Worm (Caenorhabditis elegans) whole organism, L4 larva: ENCODE data around the gene madf-5.
A peak's percentile ranks its signal among the peaks of the same experiment; 100 is the strongest.

Experiments
- D1046.2 ChIP-seq: fragments of 200-800 bp; sonication (Bioruptor generic); IDR thresholded peaks from 2 replicates; pipeline ENCODE4 v1.3.6; 2022; ENCODE audit warnings: missing genetic modification characterization, missing compliant biosample characterization
- F44E2.7 ChIP-seq: fragments of 200-800 bp; sonication (Bioruptor generic); IDR thresholded peaks from 2 replicates; pipeline ENCODE4 v2.1.2; 2022; ENCODE audit warnings: missing genetic modification characterization, missing compliant biosample characterization
- F49E8.2 ChIP-seq: sonication (generic microtip); optimal IDR thresholded peaks from 2 replicates; lab custom pipeline; 2016; ENCODE audit warnings: missing compliant biosample characterization, mild to moderate bottlenecking, missing genetic modification characterization, borderline replicate concordance
- T26A8.4 ChIP-seq: fragments of 200-800 bp; sonication (Bioruptor generic); IDR thresholded peaks from 2 replicates; pipeline ENCODE4 v1.3.6; 2022; ENCODE audit warnings: missing genetic modification characterization, missing compliant biosample characterization
- Y48G9A.11 ChIP-seq: fragments of 200-800 bp; sonication (Bioruptor generic); IDR thresholded peaks from 2 replicates; pipeline ENCODE4 v1.3.6; 2022; ENCODE audit warnings: missing genetic modification reagents, missing genetic modification characterization, missing compliant biosample characterization
- Y5F2A.4 ChIP-seq: fragments of 200-800 bp; sonication (Bioruptor generic); optimal IDR thresholded peaks from 2 replicates; lab custom pipeline; 2018; ENCODE audit warnings: mild to moderate bottlenecking, missing genetic modification characterization, missing compliant biosample characterization
- ZK546.5 ChIP-seq, 2 experiments: sonication (generic microtip); optimal IDR thresholded peaks; 2 replicates each; lab custom pipeline; 2017; ENCODE audit warnings: missing biosample characterization in 2 of 2, missing genetic modification characterization in 2 of 2
- aha-1 ChIP-seq: fragments of 150-350 bp; peaks from one replicate; lab custom pipeline; 2014; ENCODE audit warnings: missing biosample characterization, missing genetic modification characterization
- aly-2 ChIP-seq: sonication (generic microtip); optimal IDR thresholded peaks from 2 replicates; lab custom pipeline; 2018; ENCODE audit warnings: missing biosample characterization, missing genetic modification characterization
- arid-1 ChIP-seq: fragments of 200-800 bp; sonication (Bioruptor generic); conservative IDR thresholded peaks from 2 replicates; pipeline ENCODE4 v1.3.6; 2022; ENCODE audit warnings: missing genetic modification reagents, missing genetic modification characterization, missing compliant biosample characterization
- ceh-20 ChIP-seq: fragments of 200-800 bp; sonication (Bioruptor generic); IDR thresholded peaks from 2 replicates; pipeline ENCODE4 v1.3.6; 2022; ENCODE audit warnings: missing genetic modification reagents, missing genetic modification characterization, missing compliant biosample characterization
- ctbp-1 ChIP-seq: fragments of 200-800 bp; sonication (Bioruptor generic); IDR thresholded peaks from 2 replicates; pipeline ENCODE4 v1.3.6; 2022; ENCODE audit warnings: missing genetic modification reagents, missing genetic modification characterization, missing compliant biosample characterization
- daf-16 ChIP-seq, 3 experiments: sonication (generic microtip); optimal IDR thresholded peaks; 2 replicates each; lab custom pipeline; 2016 to 2017; ENCODE audit warnings: missing genetic modification characterization in 3 of 3, missing genetic modification reagents in 3 of 3, mild to moderate bottlenecking in 2 of 3, missing compliant biosample characterization in 2 of 3, missing biosample characterization in 1 of 3, moderate library complexity in 1 of 3
- dmd-9 ChIP-seq: fragments of 200-800 bp; sonication (Bioruptor generic); IDR thresholded peaks from 2 replicates; pipeline ENCODE4 v1.3.6; 2022; ENCODE audit warnings: missing genetic modification reagents, missing genetic modification characterization, missing compliant biosample characterization
- dpl-1 ChIP-seq: fragments of 150-350 bp; optimal IDR thresholded peaks from 2 replicates; lab custom pipeline; 2014; ENCODE audit warnings: missing biosample characterization, missing genetic modification reagents, missing genetic modification characterization
- duxl-1 ChIP-seq: sonication (generic microtip); optimal IDR thresholded peaks from 2 replicates; lab custom pipeline; 2016; ENCODE audit warnings: mild to moderate bottlenecking, missing genetic modification characterization, moderate library complexity, missing compliant biosample characterization; ENCODE audit not compliant: poor library complexity
- hif-1 ChIP-seq, 2 experiments: sonication (generic microtip); optimal IDR thresholded peaks; 2 replicates each; lab custom pipeline; 2016 to 2017; ENCODE audit warnings: missing compliant biosample characterization in 2 of 2, missing genetic modification characterization in 2 of 2, missing genetic modification reagents in 2 of 2, missing genotype in 2 of 2, mild to moderate bottlenecking in 1 of 2
- hlh-11 ChIP-seq: fragments of 200-800 bp; sonication (Bioruptor generic); optimal IDR thresholded peaks from 2 replicates; lab custom pipeline; 2018; ENCODE audit warnings: mild to moderate bottlenecking, missing genetic modification characterization, missing compliant biosample characterization
- hmg-1.1 ChIP-seq: fragments of 200-800 bp; sonication (Bioruptor generic); IDR thresholded peaks from 2 replicates; pipeline ENCODE4 v1.3.6; 2022; ENCODE audit warnings: missing genetic modification reagents, missing genetic modification characterization, missing compliant biosample characterization
- jun-1 ChIP-seq: fragments of 150-350 bp; optimal IDR thresholded peaks from 2 replicates; lab custom pipeline; 2014; ENCODE audit warnings: missing biosample characterization, missing genetic modification reagents, missing genetic modification characterization
- lin-15B ChIP-seq: fragments of 150-350 bp; sonication (generic microtip); optimal IDR thresholded peaks from 3 replicates; lab custom pipeline; 2014; ENCODE audit warnings: missing biosample characterization, missing genetic modification characterization
- madf-9 ChIP-seq: fragments of 200-800 bp; sonication (Bioruptor generic); conservative IDR thresholded peaks from 2 replicates; pipeline ENCODE4 v1.3.6; 2022; ENCODE audit warnings: missing genetic modification reagents, missing genetic modification characterization, missing compliant biosample characterization
- mes-2 ChIP-seq: sonication (generic microtip); optimal IDR thresholded peaks from 2 replicates; lab custom pipeline; 2016; ENCODE audit warnings: missing genotype, mild to moderate bottlenecking, missing genetic modification characterization, missing compliant biosample characterization; ENCODE audit not compliant: poor library complexity, severe bottlenecking
- mxl-2 ChIP-seq: fragments of 200-800 bp; sonication (Bioruptor generic); conservative IDR thresholded peaks from 2 replicates; pipeline ENCODE4 v1.3.6; 2022; ENCODE audit warnings: missing genetic modification reagents, missing genetic modification characterization, missing compliant biosample characterization
- nhr-10 ChIP-seq: fragments of 150-350 bp; optimal IDR thresholded peaks from 2 replicates; lab custom pipeline; 2014; ENCODE audit warnings: missing biosample characterization, missing genetic modification characterization
- nhr-102 ChIP-seq: sonication (generic microtip); optimal IDR thresholded peaks from 2 replicates; lab custom pipeline; 2016; ENCODE audit warnings: mild to moderate bottlenecking, missing genetic modification characterization, moderate library complexity, missing compliant biosample characterization
- nhr-11 ChIP-seq: fragments of 150-350 bp; optimal IDR thresholded peaks from 2 replicates; lab custom pipeline; 2014; ENCODE audit warnings: missing biosample characterization, missing genetic modification characterization
- nhr-42 ChIP-seq: fragments of 200-800 bp; sonication (Bioruptor generic); IDR thresholded peaks from 2 replicates; pipeline ENCODE4 v1.3.6; 2022; ENCODE audit warnings: missing genetic modification characterization, missing compliant biosample characterization
- nhr-6 ChIP-seq: fragments of 150-350 bp; optimal IDR thresholded peaks from 2 replicates; lab custom pipeline; 2014; ENCODE audit warnings: missing biosample characterization, missing genetic modification characterization
- nhr-76 ChIP-seq: fragments of 150-350 bp; optimal IDR thresholded peaks from 2 replicates; lab custom pipeline; 2014; ENCODE audit warnings: missing biosample characterization, missing genetic modification characterization
- pha-4 ChIP-seq, 2 experiments: fragments of 150-350 bp in 1 of 2; fragments of 200-800 bp in 1 of 2; sonication (Bioruptor generic) in 1 of 2; IDR thresholded peaks in 1 of 2; optimal IDR thresholded peaks in 1 of 2; 2 replicates each; pipeline versions ENCODE4 v1.3.6 to Lab custom; 2014 to 2022; ENCODE audit warnings: missing genetic modification characterization in 2 of 2, missing genetic modification reagents in 2 of 2, missing biosample characterization in 1 of 2, missing compliant biosample characterization in 1 of 2
- php-3 ChIP-seq: fragments of 200-800 bp; sonication (Bioruptor generic); IDR thresholded peaks from 2 replicates; pipeline ENCODE4 v1.3.6; 2022; ENCODE audit warnings: missing genetic modification reagents, missing genetic modification characterization, missing compliant biosample characterization
- saeg-2 ChIP-seq: fragments of 200-800 bp; sonication (Bioruptor generic); IDR thresholded peaks from 2 replicates; pipeline ENCODE4 v1.3.6; 2022; ENCODE audit warnings: missing genetic modification reagents, missing genetic modification characterization, missing compliant biosample characterization
- sdz-12 ChIP-seq: fragments of 200-800 bp; sonication (Bioruptor generic); optimal IDR thresholded peaks from 2 replicates; lab custom pipeline; 2018; ENCODE audit warnings: mild to moderate bottlenecking, missing genetic modification characterization, missing compliant biosample characterization
- set-16 ChIP-seq: fragments of 200-800 bp; sonication (Bioruptor generic); IDR thresholded peaks from 2 replicates; pipeline ENCODE4 v1.3.6; 2022; ENCODE audit warnings: missing genetic modification reagents, missing genetic modification characterization, missing compliant biosample characterization
- snpc-1.2 ChIP-seq: fragments of 200-800 bp; sonication (Bioruptor generic); IDR thresholded peaks from 2 replicates; pipeline ENCODE4 v1.3.6; 2022; ENCODE audit warnings: missing genetic modification reagents, missing genetic modification characterization, missing compliant biosample characterization
- spr-1 ChIP-seq: sonication (generic microtip); optimal IDR thresholded peaks from 2 replicates; lab custom pipeline; 2016; ENCODE audit warnings: mild to moderate bottlenecking, missing genetic modification characterization, missing compliant biosample characterization
- tag-97 ChIP-seq: fragments of 200-800 bp; sonication (Bioruptor generic); IDR thresholded peaks from 2 replicates; pipeline ENCODE4 v1.3.6; 2022; ENCODE audit warnings: missing genetic modification characterization, missing compliant biosample characterization
- unc-62 ChIP-seq, 3 experiments: fragments of 150-350 bp in 1 of 3; sonication (generic microtip); optimal IDR thresholded peaks in 2 of 3; peaks in 1 of 3; 1 replicate in 1 of 3; 2 replicates in 2 of 3; lab custom pipeline; 2014 to 2017; ENCODE audit warnings: missing biosample characterization in 3 of 3, missing genetic modification characterization in 3 of 3, missing genetic modification reagents in 3 of 3, missing genotype in 1 of 3
- zag-1 ChIP-seq: fragments of 150-350 bp; optimal IDR thresholded peaks from 2 replicates; lab custom pipeline; 2014; ENCODE audit warnings: missing biosample characterization, missing genetic modification characterization
- zip-11 ChIP-seq: fragments of 200-800 bp; sonication (Bioruptor generic); IDR thresholded peaks from 2 replicates; pipeline ENCODE4 v1.3.6; 2022; ENCODE audit warnings: missing genetic modification characterization, missing compliant biosample characterization

Gene madf-5

ce11 chrII:14604261-14604660 is 30.8 kb downstream of the madf-5 start (continued):
- TF ChIP-seq dmd-9 (GFP tag; lab: Robert Waterston, UW) (no peak), nhr-42 (GFP tag; lab: Robert Waterston, UW) (0 out of 2 replicates have a peak, but pooled peaks have one; percentile 4), php-3 (GFP tag; lab: Robert Waterston, UW) (peak; percentile 52; the same call in 1 of the 2 replicates)

ce11 chrII:14605026-14605425 is 31.6 kb downstream of the madf-5 start:
- TF ChIP-seq snpc-1.2 (GFP tag; lab: Robert Waterston, UW), result no peak
- no peak for TF ChIP-seq nhr-11 (tag; lab: Kevin White, UChicago)
- no peak for TF ChIP-seq Y48G9A.11 (GFP tag; lab: Robert Waterston, UW)
- peak; percentile 44 for TF ChIP-seq sdz-12 (GFP tag; lab: Kevin White, UChicago)
- no peak for TF ChIP-seq F49E8.2 (tag; lab: Kevin White, UChicago)
- peak; percentile 97 for TF ChIP-seq aha-1 (tag; lab: Kevin White, UChicago)
- TF ChIP-seq aly-2, result no peak
- TF ChIP-seq unc-62 (GFP tag; optimal IDR thresholded peaks at IDR 0.05 in 1 of 2; lab: Kevin White, UChicago), result peak in 1 of 2 experiments; percentile 47
- TF ChIP-seq unc-62 (tag; optimal IDR thresholded peaks at IDR 0.05; lab: Kevin White, UChicago), result no peak
- no peak for TF ChIP-seq spr-1 (tag; lab: Kevin White, UChicago)
- no peak for TF ChIP-seq mxl-2 (GFP tag; lab: Robert Waterston, UW)
- TF ChIP-seq ctbp-1 (GFP tag; lab: Robert Waterston, UW), result no peak
- no peak for TF ChIP-seq tag-97
- TF ChIP-seq set-16, result no peak
- no peak for TF ChIP-seq hlh-11 (tag; lab: Kevin White, UChicago)
- TF ChIP-seq zag-1, result no peak
- 0 out of 2 replicates have a peak, but pooled peaks have one; percentile 31 for TF ChIP-seq madf-9 (GFP tag; lab: Robert Waterston, UW)
- no peak for TF ChIP-seq saeg-2 (GFP tag; lab: Robert Waterston, UW)
- TF ChIP-seq nhr-76 (tag; lab: Kevin White, UChicago), result no peak
- peak; percentile 10 for TF ChIP-seq Y5F2A.4 (GFP tag; lab: Kevin White, UChicago)
- no peak for TF ChIP-seq T26A8.4 (GFP tag; lab: Robert Waterston, UW)
- peak; percentile 33 for TF ChIP-seq duxl-1 (tag; lab: Kevin White, UChicago)
- no peak for TF ChIP-seq zip-11 (GFP tag; lab: Robert Waterston, UW)
- TF ChIP-seq ceh-20, result no peak
- peak; percentile 7 for TF ChIP-seq mes-2 (tag; lab: Kevin White, UChicago)
- no peak for TF ChIP-seq jun-1
- TF ChIP-seq hif-1 (tag; optimal IDR thresholded peaks at IDR 0.05; lab: Kevin White, UChicago), result no peak
- TF ChIP-seq dpl-1 (GFP tag; lab: Kevin White, UChicago), result no peak
- TF ChIP-seq D1046.2 (GFP tag; lab: Robert Waterston, UW), result no peak

- TF ChIP-seq nhr-6, result peak; percentile 4
- TF ChIP-seq aha-1 (tag; lab: Kevin White, UChicago), result peak; percentile 66
- TF ChIP-seq mxl-2 (GFP tag; lab: Robert Waterston, UW), result no peak
- TF ChIP-seq lin-15B (tag; lab: Kevin White, UChicago), result no peak
- TF ChIP-seq daf-16 (GFP tag; optimal IDR thresholded peaks at IDR 0.05; lab: Kevin White, UChicago), result no peak
- TF ChIP-seq daf-16 (tag; optimal IDR thresholded peaks at IDR 0.05; lab: Kevin White, UChicago), result peak; percentile 19
- TF ChIP-seq ZK546.5 (tag; optimal IDR thresholded peaks at IDR 0.05; lab: Kevin White, UChicago), result no peak
- TF ChIP-seq duxl-1 (tag; lab: Kevin White, UChicago), result no peak
- TF ChIP-seq unc-62 (GFP tag; optimal IDR thresholded peaks at IDR 0.05 in 1 of 2; lab: Kevin White, UChicago), result peak in 1 of 2 experiments; percentile 1
- no peak for TF ChIP-seq unc-62 (tag; optimal IDR thresholded peaks at IDR 0.05; lab: Kevin White, UChicago)
- no peak for TF ChIP-seq Y48G9A.11 (GFP tag; lab: Robert Waterston, UW)
- no peak for TF ChIP-seq mes-2 (tag; lab: Kevin White, UChicago)
- TF ChIP-seq arid-1 (GFP tag; lab: Robert Waterston, UW), result no peak
- no peak for TF ChIP-seq F44E2.7 (GFP tag; lab: Robert Waterston, UW)
- TF ChIP-seq nhr-102, result no peak
- no peak for TF ChIP-seq nhr-10 (tag; lab: Kevin White, UChicago)
- TF ChIP-seq hmg-1.1 (GFP tag; lab: Robert Waterston, UW), result no peak
- no peak for TF ChIP-seq D1046.2 (GFP tag; lab: Robert Waterston, UW)
- no peak for TF ChIP-seq zag-1
- TF ChIP-seq pha-4 (GFP tag; IDR thresholded peaks at IDR 0.05; lab: Robert Waterston, UW), result no peak
- TF ChIP-seq pha-4 (tag; optimal IDR thresholded peaks at IDR 0.05; lab: Kevin White, UChicago), result no peak
Observed at ce11 chrII:14605479-14605878, 32.1 kb downstream of the madf-5 start, which contains the start of gene F19H8.2. TSS of gene F19H8.2 (minus strand) at chrII:14605869.
